Worm (Caenorhabditis elegans): ENCODE data around the gene F53F4.7.

ce11 chrV:13653713-13654393 is 40.1 kb upstream of the F53F4.7 start, which contains the start of gene lpin-1:
- TF ChIP-seq R02D3.7 (tag; optimal IDR thresholded peaks at IDR 0.05) = no peak
- TF ChIP-seq nhr-12 (tag; optimal IDR thresholded peaks at IDR 0.05) = no peak
- no peak for TF ChIP-seq skn-1 (tag; optimal IDR thresholded peaks at IDR 0.05)
- no peak for TF ChIP-seq ceh-82 (tag; optimal IDR thresholded peaks at IDR 0.05)
- TF ChIP-seq nfya-1 (tag; optimal IDR thresholded peaks at IDR 0.05; ENCODE audit: insufficient read depth) = no peak
- TF ChIP-seq unc-62 (GFP tag; optimal IDR thresholded peaks at IDR 0.05) = no peak
- TF ChIP-seq unc-39 (tag; optimal IDR thresholded peaks at IDR 0.05) = no peak
- no peak for TF ChIP-seq zag-1 (tag; optimal IDR thresholded peaks at IDR 0.05)
- TF ChIP-seq elt-1 (tag; optimal IDR thresholded peaks at IDR 0.05) = no peak
- TF ChIP-seq ceh-28 (tag; optimal IDR thresholded peaks at IDR 0.05) = no peak
- TF ChIP-seq ztf-4 (tag; optimal IDR thresholded peaks at IDR 0.05) = no peak
- no peak for TF ChIP-seq aly-2 (tag; optimal IDR thresholded peaks at IDR 0.05)

Measured in whole organism, L3 larva.